Fruit fly (Drosophila melanogaster) whole organism, embryonic: ENCODE results near the gene NijC.
A peak's percentile ranks its signal among the peaks of the same experiment; 100 is the strongest.

Experiments
- Atf6 ChIP-seq: fragments of 200-800 bp; sonication (Bioruptor generic); IDR thresholded peaks from 2 replicates; pipeline ENCODE4 v1.3.6; 2022; ENCODE audit warnings: missing biosample characterization, missing genetic modification characterization
- B-H2 ChIP-seq: fragments of 200-800 bp; sonication (Bioruptor generic); optimal IDR thresholded peaks from 2 replicates; lab custom pipeline; 2018; ENCODE audit warnings: missing biosample characterization, mild to moderate bottlenecking, missing genetic modification characterization
- BEAF-32 ChIP-seq: fragments of 200-800 bp; sonication (Bioruptor generic); optimal IDR thresholded peaks from 3 replicates; lab custom pipeline; 2017; ENCODE audit warnings: missing biosample characterization, missing genetic modification characterization, mild to moderate bottlenecking, moderate library complexity, missing genetic modification reagents
- Blimp-1 ChIP-seq: fragments of 200-800 bp; sonication (Bioruptor generic); optimal IDR thresholded peaks from 3 replicates; lab custom pipeline; 2018; ENCODE audit warnings: missing biosample characterization, missing genetic modification characterization, mild to moderate bottlenecking, moderate library complexity, missing genetic modification reagents
- CG10979 ChIP-seq: fragments of 200-800 bp; sonication (Bioruptor generic); optimal IDR thresholded peaks from 2 replicates; lab custom pipeline; 2018; ENCODE audit warnings: missing biosample characterization, mild to moderate bottlenecking, missing genetic modification characterization, moderate library complexity
- CG11398 ChIP-seq: fragments of 200-800 bp; sonication (Bioruptor generic); optimal IDR thresholded peaks from 2 replicates; lab custom pipeline; 2016; ENCODE audit warnings: missing biosample characterization, missing genetic modification characterization
- CG13894 ChIP-seq: fragments of 200-800 bp; sonication (Bioruptor generic); optimal IDR thresholded peaks from 3 replicates; lab custom pipeline; 2018; ENCODE audit warnings: missing biosample characterization, mild to moderate bottlenecking, missing genetic modification characterization, moderate library complexity
- CG14441 ChIP-seq: fragments of 200-800 bp; sonication (Bioruptor generic); IDR thresholded peaks from 2 replicates; pipeline ENCODE4 v1.3.6; 2022; ENCODE audit warnings: missing biosample characterization, missing genetic modification characterization
- CG15073 ChIP-seq: fragments of 200-800 bp; sonication (Bioruptor generic); optimal IDR thresholded peaks from 2 replicates; lab custom pipeline; 2016; ENCODE audit warnings: missing biosample characterization, missing genetic modification characterization
- CG1603 ChIP-seq: fragments of 200-800 bp; sonication (Bioruptor generic); optimal IDR thresholded peaks from 2 replicates; lab custom pipeline; 2019; ENCODE audit warnings: missing biosample characterization, mild to moderate bottlenecking, missing genetic modification characterization, moderate library complexity
- CG16815 ChIP-seq: fragments of 200-800 bp; sonication (Bioruptor generic); optimal IDR thresholded peaks from 3 replicates; lab custom pipeline; 2017; ENCODE audit warnings: missing biosample characterization, mild to moderate bottlenecking, missing genetic modification characterization
- CG17328 ChIP-seq: fragments of 200-800 bp; sonication (Bioruptor generic); IDR thresholded peaks from 2 replicates; pipeline ENCODE4 v1.3.6; 2022; ENCODE audit warnings: missing biosample characterization, missing genetic modification characterization
- CG2678 ChIP-seq: fragments of 200-800 bp; sonication (Bioruptor generic); optimal IDR thresholded peaks from 3 replicates; lab custom pipeline; 2019; ENCODE audit warnings: missing biosample characterization, mild to moderate bottlenecking, missing genetic modification characterization, moderate library complexity
- CG2712 ChIP-seq: fragments of 200-800 bp; optimal IDR thresholded peaks from 3 replicates; lab custom pipeline; 2019; ENCODE audit warnings: missing biosample characterization, mild to moderate bottlenecking, missing genetic modification characterization, moderate library complexity
- CG3726 ChIP-seq: fragments of 200-800 bp; sonication (Bioruptor generic); IDR thresholded peaks from 3 replicates; pipeline ENCODE4, ENCODE4 v1.3.6; 2022; ENCODE audit warnings: missing biosample characterization, missing genetic modification characterization
- CG4328 ChIP-seq: fragments of 200-800 bp; sonication (Bioruptor generic); optimal IDR thresholded peaks from 3 replicates; lab custom pipeline; 2017; ENCODE audit warnings: missing biosample characterization, missing genetic modification reagents, missing genetic modification characterization
- CG4424 ChIP-seq: fragments of 200-800 bp; sonication (Bioruptor generic); optimal IDR thresholded peaks from 3 replicates; lab custom pipeline; 2016; ENCODE audit warnings: missing biosample characterization, missing genetic modification characterization
- CG7556 ChIP-seq: fragments of 200-800 bp; sonication (Bioruptor generic); optimal IDR thresholded peaks from 2 replicates; lab custom pipeline; 2017; ENCODE audit warnings: missing biosample characterization, mild to moderate bottlenecking, missing genetic modification characterization
- CG7839 ChIP-seq: fragments of 200-800 bp; sonication (Bioruptor generic); optimal IDR thresholded peaks from 3 replicates; lab custom pipeline; 2018; ENCODE audit warnings: missing biosample characterization, mild to moderate bottlenecking, missing genetic modification characterization, moderate library complexity
- CG8944 ChIP-seq: fragments of 200-800 bp; sonication (Bioruptor generic); optimal IDR thresholded peaks from 3 replicates; lab custom pipeline; 2016; ENCODE audit warnings: missing biosample characterization, missing genetic modification characterization
- CG9609 ChIP-seq: fragments of 200-800 bp; sonication (Bioruptor generic); optimal IDR thresholded peaks from 3 replicates; lab custom pipeline; 2016; ENCODE audit warnings: missing biosample characterization, missing genetic modification characterization
- CG9876 ChIP-seq: fragments of 200-800 bp; sonication (Bioruptor generic); optimal IDR thresholded peaks from 2 replicates; lab custom pipeline; 2016; ENCODE audit warnings: missing biosample characterization, missing genetic modification characterization
- CoRest ChIP-seq: fragments of 200-800 bp; sonication (Bioruptor generic); optimal IDR thresholded peaks from 3 replicates; lab custom pipeline; 2018; ENCODE audit warnings: missing biosample characterization, mild to moderate bottlenecking, missing genetic modification characterization, moderate library complexity
- D ChIP-seq, 2 experiments: fragments of 200-800 bp in 1 of 2; fragments of >200 bp in 1 of 2; sonication (Bioruptor generic) in 1 of 2; optimal IDR thresholded peaks; 2 replicates in 1 of 2; 3 replicates in 1 of 2; lab custom pipeline; 2017; ENCODE audit warnings: mild to moderate bottlenecking in 1 of 2, missing biosample characterization in 1 of 2, missing genetic modification characterization in 1 of 2, missing genetic modification reagents in 1 of 2
- Dfd ChIP-seq, 2 experiments: fragments of >200 bp; optimal IDR thresholded peaks; 2 replicates each; lab custom pipeline; 2017; ENCODE audit warnings: missing biosample characterization in 2 of 2, missing genetic modification characterization in 2 of 2
- HLH3B ChIP-seq: fragments of 200-800 bp; sonication (Bioruptor generic); IDR thresholded peaks from 2 replicates; pipeline ENCODE4 v1.3.6; 2022; ENCODE audit warnings: missing biosample characterization, missing genetic modification characterization
- Lhr ChIP-seq: fragments of 200-800 bp; sonication (Bioruptor generic); optimal IDR thresholded peaks from 3 replicates; lab custom pipeline; 2017; ENCODE audit warnings: mild to moderate bottlenecking, missing biosample characterization, missing genetic modification reagents, missing genetic modification characterization
- MBD-R2 ChIP-seq: fragments of 200-800 bp; sonication (Bioruptor generic); IDR thresholded peaks from 2 replicates; pipeline ENCODE4 v1.3.6; 2022; ENCODE audit warnings: missing biosample characterization, missing genetic modification characterization
- Med ChIP-seq: fragments of 200-800 bp; sonication (Bioruptor generic); peaks from one replicate; lab custom pipeline; 2016; ENCODE audit warnings: missing biosample characterization, missing genetic modification characterization, mild to moderate bottlenecking, inconsistent platforms, moderate library complexity
- Scr ChIP-seq: fragments of 200-800 bp; sonication (Bioruptor generic); IDR thresholded peaks from 2 replicates; pipeline ENCODE4 v1.3.6; 2022; ENCODE audit warnings: missing biosample characterization, missing genetic modification characterization; ENCODE audit not compliant: partially characterized antibody
- Sox102F ChIP-seq: fragments of 200-800 bp; sonication (Bioruptor generic); optimal IDR thresholded peaks from 2 replicates; lab custom pipeline; 2018; ENCODE audit warnings: missing biosample characterization, mild to moderate bottlenecking, missing genetic modification characterization, moderate library complexity
- Taf1 ChIP-seq: fragments of 200-800 bp; sonication (Bioruptor generic); IDR thresholded peaks from 2 replicates; pipeline ENCODE4 v1.3.6; 2022; ENCODE audit warnings: missing biosample characterization, missing genetic modification characterization
- al ChIP-seq: fragments of 200-800 bp; sonication (Bioruptor generic); IDR thresholded peaks from 2 replicates; pipeline ENCODE4 v1.3.6; 2022; ENCODE audit warnings: missing biosample characterization, missing genetic modification characterization
- croc ChIP-seq: fragments of 200-800 bp; sonication (Bioruptor generic); conservative IDR thresholded peaks from 3 replicates; pipeline ENCODE4 v1.3.6; 2022; ENCODE audit warnings: missing biosample characterization, missing genetic modification characterization
- cwo ChIP-seq: fragments of 200-800 bp; sonication (Bioruptor generic); optimal IDR thresholded peaks from 3 replicates; lab custom pipeline; 2017; ENCODE audit warnings: missing biosample characterization, missing genetic modification characterization, mild to moderate bottlenecking, moderate library complexity, missing genetic modification reagents
- dysf ChIP-seq: fragments of 200-800 bp; sonication (Bioruptor generic); IDR thresholded peaks from 3 replicates; pipeline ENCODE4 v1.3.6; 2022; ENCODE audit warnings: missing biosample characterization, missing genetic modification characterization
- gfzf ChIP-seq: fragments of 200-800 bp; sonication (Bioruptor generic); optimal IDR thresholded peaks from 2 replicates; lab custom pipeline; 2016; ENCODE audit warnings: missing biosample characterization, mild to moderate bottlenecking, missing genetic modification characterization, moderate library complexity
- grn ChIP-seq: fragments of 200-800 bp; sonication (Bioruptor generic); optimal IDR thresholded peaks from 3 replicates; lab custom pipeline; 2017; ENCODE audit warnings: missing biosample characterization, missing genetic modification characterization
- jing ChIP-seq: fragments of 200-800 bp; sonication (Bioruptor generic); optimal IDR thresholded peaks from 2 replicates; lab custom pipeline; 2018; ENCODE audit warnings: missing biosample characterization, mild to moderate bottlenecking, missing genetic modification characterization
- luna ChIP-seq: fragments of 200-800 bp; sonication (Bioruptor generic); optimal IDR thresholded peaks from 2 replicates; lab custom pipeline; 2016; ENCODE audit warnings: missing biosample characterization, missing genetic modification characterization
- odd ChIP-seq: fragments of 200-800 bp; sonication (Bioruptor generic); optimal IDR thresholded peaks from 2 replicates; lab custom pipeline; 2017; ENCODE audit warnings: missing biosample characterization, mild to moderate bottlenecking, missing genetic modification characterization
- onecut ChIP-seq: fragments of 200-800 bp; sonication (Bioruptor generic); IDR thresholded peaks from 2 replicates; pipeline ENCODE4 v1.3.6; 2022; ENCODE audit warnings: missing biosample characterization, missing genetic modification characterization
- otp ChIP-seq: fragments of 200-800 bp; sonication (Bioruptor generic); IDR thresholded peaks from 3 replicates; pipeline ENCODE4, ENCODE4 v1.3.6; 2022; ENCODE audit warnings: missing biosample characterization, missing genetic modification characterization
- peb ChIP-seq: fragments of 200-800 bp; sonication (Bioruptor generic); IDR thresholded peaks from 2 replicates; pipeline ENCODE4 v1.3.6; 2022; ENCODE audit warnings: missing biosample characterization, missing genetic modification characterization
- pnt ChIP-seq: fragments of 200-800 bp; sonication (Bioruptor generic); optimal IDR thresholded peaks from 3 replicates; lab custom pipeline; 2016; ENCODE audit warnings: missing biosample characterization, missing genetic modification characterization
- ranshi ChIP-seq: fragments of 200-800 bp; sonication (Bioruptor generic); IDR thresholded peaks from 2 replicates; pipeline ENCODE4 v1.3.6; 2022; ENCODE audit warnings: missing biosample characterization, missing genetic modification characterization
- sc ChIP-seq, 3 experiments: fragments of >200 bp in 2 of 3; fragments of 200-800 bp in 1 of 3; sonication (Bioruptor generic) in 1 of 3; optimal IDR thresholded peaks; 2 replicates in 2 of 3; 3 replicates in 1 of 3; lab custom pipeline; 2017; ENCODE audit warnings: mild to moderate bottlenecking in 1 of 3, missing biosample characterization in 1 of 3, missing genetic modification characterization in 1 of 3, missing genetic modification reagents in 1 of 3
- sens-2 ChIP-seq: fragments of 200-800 bp; sonication (Bioruptor generic); IDR thresholded peaks from 2 replicates; pipeline ENCODE4 v1.3.6; 2022; ENCODE audit warnings: missing biosample characterization, missing genetic modification characterization
- so ChIP-seq: fragments of 200-800 bp; sonication (Bioruptor generic); IDR thresholded peaks from 3 replicates; pipeline ENCODE4 v1.3.6; 2022; ENCODE audit warnings: missing biosample characterization, missing genetic modification characterization
- vfl ChIP-seq: fragments of 200-800 bp; sonication (Bioruptor generic); optimal IDR thresholded peaks from 2 replicates; lab custom pipeline; 2016; ENCODE audit warnings: missing biosample characterization, missing genetic modification characterization
- zfh2 ChIP-seq: fragments of 200-800 bp; sonication (Bioruptor generic); optimal IDR thresholded peaks from 2 replicates; lab custom pipeline; 2016; ENCODE audit warnings: missing biosample characterization, missing genetic modification characterization

NijC gene

dm6 chr3R:12723759-12724158 lies 28.8 kb downstream of the NijC start (continued):
- TF ChIP-seq CG14441 (GFP tag; lab: Robert Waterston, UW) (no peak), jing (GFP tag; lab: Kevin White, UChicago) (no peak), grn (GFP tag; lab: Kevin White, UChicago) (no peak), al (GFP tag; lab: Robert Waterston, UW) (no peak), odd (GFP tag; lab: Kevin White, UChicago) (no peak), D (optimal IDR thresholded peaks at IDR 0.05; lab: Kevin White, UChicago) (no peak), D (GFP tag; optimal IDR thresholded peaks at IDR 0.05; lab: Kevin White, UChicago) (no peak), otp (GFP tag; lab: Robert Waterston, UW) (no peak), sens-2 (GFP tag; lab: Robert Waterston, UW) (no peak), Atf6 (no peak), CG7839 (tag; lab: Kevin White, UChicago) (peak; percentile 29), Lhr (GFP tag; lab: Kevin White, UChicago) (no peak), CG2712 (tag; lab: Kevin White, UChicago) (peak; percentile 18), CG4328 (GFP tag; lab: Kevin White, UChicago) (no peak), CG15073 (GFP tag; lab: Kevin White, UChicago) (peak; percentile 89), cwo (GFP tag; lab: Kevin White, UChicago) (no peak), CG16815 (GFP tag; lab: Kevin White, UChicago) (no peak), Taf1 (GFP tag; lab: Robert Waterston, UW) (no peak), CG9876 (GFP tag; lab: Kevin White, UChicago) (no peak), B-H2 (peak; percentile 25), peb (no peak), sc (optimal IDR thresholded peaks at IDR 0.05; lab: Kevin White, UChicago) (no peak), sc (GFP tag; optimal IDR thresholded peaks at IDR 0.05; lab: Kevin White, UChicago) (no peak), CG7556 (GFP tag; lab: Kevin White, UChicago) (no peak), CG8944 (GFP tag; lab: Kevin White, UChicago) (no peak), CG2678 (no peak), CG9609 (GFP tag; lab: Kevin White, UChicago) (no peak), pnt (GFP tag; lab: Kevin White, UChicago) (no peak), CG4424 (GFP tag; lab: Kevin White, UChicago) (no peak), CoRest (tag; lab: Kevin White, UChicago) (peak; percentile 19), gfzf (GFP tag; lab: Kevin White, UChicago) (no peak), dysf (GFP tag; lab: Robert Waterston, UW) (peak; percentile 9; the same call in 1 of the 3 replicates), Dfd (GFP tag; optimal IDR thresholded peaks at IDR 0.05; lab: Kevin White, UChicago) (no peak), vfl (GFP tag; lab: Kevin White, UChicago) (no peak), CG13894 (tag; lab: Kevin White, UChicago) (no peak), Sox102F (GFP tag; lab: Kevin White, UChicago) (peak; percentile 28), Med (GFP tag; lab: Kevin White, UChicago) (peak; percentile 80), MBD-R2 (no peak), luna (GFP tag; lab: Kevin White, UChicago) (no peak), CG1603 (tag; lab: Kevin White, UChicago) (no peak), onecut (GFP tag; lab: Robert Waterston, UW) (peak; percentile 9; the same call in 1 of the 2 replicates), BEAF-32 (GFP tag; lab: Kevin White, UChicago) (no peak), CG11398 (no peak), HLH3B (no peak), croc (GFP tag; lab: Robert Waterston, UW) (no peak), Scr (GFP tag; lab: Robert Waterston, UW) (no peak), zfh2 (GFP tag; lab: Kevin White, UChicago) (no peak), ranshi (GFP tag; lab: Robert Waterston, UW) (no peak), CG3726 (no peak), Blimp-1 (GFP tag; lab: Kevin White, UChicago) (peak; percentile 26), CG10979 (tag; lab: Kevin White, UChicago) (no peak), so (no peak), CG17328 (GFP tag; lab: Robert Waterston, UW) (no peak)
